Worm (Caenorhabditis elegans) whole organism, L4 larva: ENCODE results near the gene mrps-31.

Source experiments
- ZK546.5 ChIP-seq, 2 experiments: sonication (generic microtip); optimal IDR thresholded peaks; 2 replicates each; lab custom pipeline; 2017; ENCODE audit warnings: missing biosample characterization in 2 of 2, missing genetic modification characterization in 2 of 2
- egl-27 ChIP-seq: sonication (generic microtip); optimal IDR thresholded peaks from 3 replicates; lab custom pipeline; 2017; ENCODE audit warnings: missing biosample characterization, missing genetic modification reagents, missing genetic modification characterization
- lin-15B ChIP-seq: fragments of 150-350 bp; sonication (generic microtip); optimal IDR thresholded peaks from 3 replicates; lab custom pipeline; 2014; ENCODE audit warnings: missing biosample characterization, missing genetic modification characterization
- nhr-11 ChIP-seq: fragments of 150-350 bp; optimal IDR thresholded peaks from 2 replicates; lab custom pipeline; 2014; ENCODE audit warnings: missing biosample characterization, missing genetic modification characterization

DNA sequence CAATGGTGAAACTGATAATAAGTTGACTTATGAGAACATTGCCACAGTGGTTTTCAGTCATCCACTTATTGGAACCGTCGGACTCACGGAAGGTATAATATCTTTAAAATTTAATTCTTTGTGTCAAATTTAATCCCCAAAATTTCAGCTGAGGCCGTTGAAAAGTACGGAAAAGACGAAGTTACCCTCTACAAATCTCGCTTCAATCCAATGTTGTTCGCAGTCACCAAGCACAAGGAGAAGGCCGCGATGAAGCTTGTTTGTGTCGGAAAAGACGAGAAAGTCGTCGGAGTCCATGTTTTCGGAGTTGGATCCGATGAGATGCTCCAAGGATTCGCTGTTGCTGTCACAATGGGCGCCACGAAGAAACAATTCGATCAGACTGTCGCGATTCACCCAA lies 22.3 kb upstream of the mrps-31 start:
- no peak for TF ChIP-seq lin-15B (tag; lab: Kevin White, UChicago)
- TF ChIP-seq egl-27 (tag; lab: Kevin White, UChicago), result no peak
- TF ChIP-seq ZK546.5 (tag; optimal IDR thresholded peaks at IDR 0.05; lab: Kevin White, UChicago), result no peak
- TF ChIP-seq nhr-11 (tag; lab: Kevin White, UChicago), result no peak
